Worm (Caenorhabditis elegans): Measurements from ENCODE around the gene F57G12.1.
A peak's percentile ranks its signal among the peaks of the same experiment; 100 is the strongest.

DNA sequence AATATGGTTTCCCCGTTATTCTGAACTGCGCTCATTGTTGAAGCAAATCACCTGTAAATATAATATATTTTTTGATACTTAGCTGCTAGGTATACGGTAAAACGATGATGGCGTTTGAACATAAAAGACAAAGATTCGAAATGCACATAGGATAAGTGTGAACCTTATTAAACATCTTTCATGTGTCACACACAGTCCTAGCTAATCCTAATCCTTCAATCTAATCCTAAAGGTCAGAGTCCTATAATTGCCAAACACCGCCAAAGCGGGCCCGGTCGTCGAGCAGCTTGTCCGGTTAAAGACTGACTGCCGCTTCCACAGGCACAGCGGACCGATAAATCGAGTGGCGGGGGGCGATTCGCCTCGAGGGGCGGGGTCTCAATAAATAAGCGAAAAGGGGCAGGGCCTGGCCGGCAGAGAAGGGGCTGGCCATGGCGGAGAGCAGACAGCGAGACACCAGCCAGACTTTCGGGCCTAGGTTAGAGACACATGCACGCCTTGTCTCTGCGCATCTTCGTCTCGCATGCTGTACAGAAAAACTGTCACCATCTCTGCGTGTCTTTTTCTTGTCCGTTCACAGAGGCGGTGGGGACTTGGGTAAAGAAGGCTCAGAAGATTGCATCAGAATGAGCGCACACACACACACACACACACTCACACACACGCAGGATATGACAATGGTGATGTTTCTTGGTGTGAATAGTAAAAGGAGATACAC is at the start of gene F57G12.1:
- peak; percentile 56 for TF ChIP-seq nhr-11 (tag; optimal IDR thresholded peaks at IDR 0.05)
- TF ChIP-seq tbx-2 (tag; optimal IDR thresholded peaks at IDR 0.05): peak; percentile 5
- no peak for TF ChIP-seq nhr-237 (tag; optimal IDR thresholded peaks at IDR 0.05)
- no peak for TF ChIP-seq unc-39 (tag; optimal IDR thresholded peaks at IDR 0.05)
